Fruit fly (Drosophila melanogaster): ENCODE data around the gene dop.

dop gene

dm6 chr3L:15595175-15595724, 29.4 kb downstream of the dop start (continued):
- TF ChIP-seq tgo (GFP tag; IDR thresholded peaks at IDR 0.05) (no peak), CG1832 (GFP tag; optimal IDR thresholded peaks at IDR 0.05) (no peak), D (optimal IDR thresholded peaks at IDR 0.05) (peak; percentile 9), D (GFP tag; optimal IDR thresholded peaks at IDR 0.05) (peak; percentile 7), sens (GFP tag) (peak; percentile 68), CG2202 (tag; optimal IDR thresholded peaks at IDR 0.05) (no peak), salm (tag; optimal IDR thresholded peaks at IDR 0.05) (no peak), prd (optimal IDR thresholded peaks at IDR 0.05) (no peak), prd (GFP tag; IDR thresholded peaks at IDR 0.05) (0 out of 3 replicates have a peak, but pooled peaks have one; percentile 26), NfI (GFP tag; optimal IDR thresholded peaks at IDR 0.05) (no peak), CG18599 (GFP tag; optimal IDR thresholded peaks at IDR 0.05) (no peak), CG2678 (tag; optimal IDR thresholded peaks at IDR 0.05) (peak; percentile 6), CG4854 (GFP tag; optimal IDR thresholded peaks at IDR 0.05) (no peak), wek (GFP tag; optimal IDR thresholded peaks at IDR 0.05) (no peak), dmrt99B (tag; optimal IDR thresholded peaks at IDR 0.05) (peak; percentile 10), HLH3B (GFP tag; IDR thresholded peaks at IDR 0.05) (no peak), CG11456 (GFP tag; IDR thresholded peaks at IDR 0.05) (no peak), D19A (tag; optimal IDR thresholded peaks at IDR 0.05) (peak; percentile 52), eve (GFP tag; optimal IDR thresholded peaks at IDR 0.05) (no peak), CG12942 (GFP tag; optimal IDR thresholded peaks at IDR 0.05) (no peak), hb (GFP tag; IDR thresholded peaks at IDR 0.05; ENCODE audit: partially characterized antibody) (no peak), unpg (GFP tag; optimal IDR thresholded peaks at IDR 0.05) (no peak), CG2120 (GFP tag; optimal IDR thresholded peaks at IDR 0.05) (peak; percentile 42), Side (GFP tag; optimal IDR thresholded peaks at IDR 0.05) (no peak), pho (GFP tag; optimal IDR thresholded peaks at IDR 0.05) (no peak), CG2889 (GFP tag; IDR thresholded peaks at IDR 0.05) (no peak), Spps (tag; optimal IDR thresholded peaks at IDR 0.05) (no peak), oc (tag; optimal IDR thresholded peaks at IDR 0.05) (no peak), CG7556 (GFP tag; optimal IDR thresholded peaks at IDR 0.05) (no peak), so (GFP tag; IDR thresholded peaks at IDR 0.05) (0 out of 3 replicates have a peak, but pooled peaks have one; percentile 26), CG33557 (GFP tag; optimal IDR thresholded peaks at IDR 0.05) (no peak)

dm6 chr3L:15595980-15596379, 30.2 kb downstream of the dop start:
- no peak for TF ChIP-seq Kr (GFP tag; optimal IDR thresholded peaks at IDR 0.05)
- TF ChIP-seq CG15479 (GFP tag; optimal IDR thresholded peaks at IDR 0.05): peak; percentile 19
- TF ChIP-seq pan (optimal IDR thresholded peaks at IDR 0.05): no peak
- peak in 1 of 2 experiments; percentile 4 for TF ChIP-seq pan (GFP tag; optimal IDR thresholded peaks at IDR 0.05 in 1 of 2, IDR thresholded peaks at IDR 0.05 in 1 of 2)

- TF ChIP-seq CG7745 (tag; optimal IDR thresholded peaks at IDR 0.05) (no peak), Hsf (GFP tag; optimal IDR thresholded peaks at IDR 0.05) (no peak), sens (GFP tag) (peak; percentile 45), MTF-1 (GFP tag; optimal IDR thresholded peaks at IDR 0.05; ENCODE audit: borderline replicate concordance) (peak; percentile 23), CG17829 (tag; optimal IDR thresholded peaks at IDR 0.05) (no peak), Tbp (GFP tag; optimal IDR thresholded peaks at IDR 0.05) (no peak), CG12659 (GFP tag; optimal IDR thresholded peaks at IDR 0.05) (peak; percentile 22), CG31224 (GFP tag; IDR thresholded peaks at IDR 0.05) (no peak), Jarid2 (GFP tag; optimal IDR thresholded peaks at IDR 0.05) (no peak), chn (GFP tag; optimal IDR thresholded peaks at IDR 0.05) (no peak), CG18764 (GFP tag; optimal IDR thresholded peaks at IDR 0.05) (no peak), CG43689 (GFP tag; IDR thresholded peaks at IDR 0.05) (no peak), Optix (GFP tag; IDR thresholded peaks at IDR 0.05) (no peak), CG4854 (GFP tag; optimal IDR thresholded peaks at IDR 0.05) (no peak), tin (GFP tag; optimal IDR thresholded peaks at IDR 0.05) (no peak), psq (GFP tag; optimal IDR thresholded peaks at IDR 0.05) (no peak)
Observed at dm6 chr3L:15597037-15597785, 31.4 kb downstream of the dop start.

All from whole organism, embryonic.